Worm (Caenorhabditis elegans) whole organism, midembryonic: ENCODE measurements around the gene T25B9.12.

Source experiments
- flt-1 ChIP-seq: fragments of 200-800 bp; sonication (Bioruptor generic); IDR thresholded peaks from 2 replicates; pipeline ENCODE4 v1.3.6; 2022; ENCODE audit warnings: missing genetic modification characterization, missing compliant biosample characterization
- med-1 ChIP-seq: sonication (generic microtip); optimal IDR thresholded peaks from 2 replicates; lab custom pipeline; 2017; ENCODE audit warnings: missing genetic modification characterization, mild to moderate bottlenecking, missing compliant biosample characterization, antibody characterized with exemption, missing genetic modification reagents; ENCODE audit not compliant: insufficient read depth
- ref-1 ChIP-seq: fragments of 200-800 bp; sonication (Bioruptor generic); conservative IDR thresholded peaks from 2 replicates; pipeline ENCODE4 v1.3.6; 2022; ENCODE audit warnings: missing genetic modification reagents, missing genetic modification characterization, missing compliant biosample characterization
- tab-1 ChIP-seq: fragments of 200-800 bp; sonication (Bioruptor generic); IDR thresholded peaks from 2 replicates; pipeline ENCODE4 v1.3.6; 2022; ENCODE audit warnings: missing genetic modification characterization, missing compliant biosample characterization

DNA sequence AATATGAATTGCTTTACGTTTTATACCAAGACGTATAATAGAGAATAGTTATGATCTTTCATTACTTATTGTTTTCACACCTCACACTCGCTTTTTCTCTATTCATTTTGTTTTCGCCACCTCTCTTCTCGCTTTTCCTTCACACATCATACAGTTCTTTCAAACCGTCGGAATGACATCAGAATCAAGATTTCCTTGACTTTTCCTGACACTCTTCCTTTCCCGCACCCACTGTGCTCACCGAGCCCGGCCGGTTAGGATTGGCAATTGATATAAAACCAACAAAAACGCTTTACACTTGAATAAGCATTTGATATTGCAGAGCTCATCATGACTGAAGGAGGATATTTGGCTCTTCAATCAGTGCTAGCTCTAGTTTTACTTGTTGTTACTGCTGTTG, 34.2 kb downstream of the T25B9.12 start, which contains the start of gene zipt-2.1:
- TF ChIP-seq flt-1 (GFP tag; lab: Robert Waterston, UW): no peak
- TF ChIP-seq tab-1 (GFP tag; lab: Robert Waterston, UW): no peak
- TF ChIP-seq ref-1 (GFP tag; lab: Robert Waterston, UW): no peak
- TF ChIP-seq med-1: no peak
